Fruit fly (Drosophila melanogaster) whole organism, embryonic: ENCODE measurements around the gene CG7675.
A peak's percentile ranks its signal among the peaks of the same experiment; 100 is the strongest.

Experiments
- Atf3 ChIP-seq: fragments of 200-800 bp; sonication (Bioruptor generic); optimal IDR thresholded peaks from 3 replicates; lab custom pipeline; 2016; ENCODE audit warnings: missing biosample characterization, missing genetic modification characterization
- Awh ChIP-seq: fragments of 200-800 bp; sonication (Bioruptor generic); IDR thresholded peaks from 2 replicates; pipeline ENCODE4, ENCODE4 v1.3.6; 2022; ENCODE audit warnings: missing biosample characterization, missing genetic modification characterization
- CG12769 ChIP-seq: fragments of 200-800 bp; sonication (Bioruptor generic); optimal IDR thresholded peaks from 2 replicates; lab custom pipeline; 2019; ENCODE audit warnings: missing biosample characterization, mild to moderate bottlenecking, missing genetic modification characterization, moderate library complexity
- CG14667 ChIP-seq: fragments of 200-800 bp; sonication (Bioruptor generic); IDR thresholded peaks from 2 replicates; pipeline ENCODE4 v1.3.6; 2022; ENCODE audit warnings: missing biosample characterization, missing genetic modification characterization
- CG14965 ChIP-seq: fragments of 200-800 bp; sonication (Bioruptor generic); optimal IDR thresholded peaks from 2 replicates; lab custom pipeline; 2016; ENCODE audit warnings: missing biosample characterization, missing genetic modification characterization, borderline replicate concordance
- CG1529 ChIP-seq: fragments of 200-800 bp; sonication (Bioruptor generic); optimal IDR thresholded peaks from 3 replicates; lab custom pipeline; 2018; ENCODE audit warnings: missing biosample characterization, missing genetic modification characterization
- CG16779 ChIP-seq: fragments of 200-800 bp; sonication (Bioruptor generic); IDR thresholded peaks from 2 replicates; pipeline ENCODE4 v1.3.6; 2022; ENCODE audit warnings: missing biosample characterization, missing genetic modification characterization
- CG17328 ChIP-seq: fragments of 200-800 bp; sonication (Bioruptor generic); IDR thresholded peaks from 2 replicates; pipeline ENCODE4 v1.3.6; 2022; ENCODE audit warnings: missing biosample characterization, missing genetic modification characterization
- CG17361 ChIP-seq: fragments of 200-800 bp; sonication (Bioruptor generic); IDR thresholded peaks from 3 replicates; pipeline ENCODE4 v1.3.6; 2022; ENCODE audit warnings: missing biosample characterization, missing genetic modification characterization
- CG18011 ChIP-seq: fragments of 200-800 bp; sonication (Bioruptor generic); optimal IDR thresholded peaks from 2 replicates; lab custom pipeline; 2017; ENCODE audit warnings: missing biosample characterization, missing genetic modification characterization, mild to moderate bottlenecking, moderate library complexity, missing genotype
- CG30403 ChIP-seq: fragments of 200-800 bp; sonication (Bioruptor generic); optimal IDR thresholded peaks from 3 replicates; lab custom pipeline; 2016; ENCODE audit warnings: missing biosample characterization, missing genetic modification characterization
- CG31224 ChIP-seq: fragments of 200-800 bp; sonication (Bioruptor generic); IDR thresholded peaks from 2 replicates; pipeline ENCODE4 v1.3.6; 2022; ENCODE audit warnings: missing biosample characterization, missing genetic modification characterization
- CG5953 ChIP-seq: fragments of 200-800 bp; sonication (Bioruptor generic); IDR thresholded peaks from 2 replicates; pipeline ENCODE4 v1.3.6; 2022; ENCODE audit warnings: missing biosample characterization, missing genetic modification characterization
- CG6272 ChIP-seq: fragments of 200-800 bp; sonication (Bioruptor generic); IDR thresholded peaks from 2 replicates; pipeline ENCODE4 v1.3.6; 2022; ENCODE audit warnings: missing biosample characterization, missing genetic modification characterization
- CG7271 ChIP-seq: fragments of 200-800 bp; sonication (Bioruptor generic); optimal IDR thresholded peaks from 2 replicates; lab custom pipeline; 2018; ENCODE audit warnings: missing biosample characterization, mild to moderate bottlenecking, missing genetic modification characterization, moderate library complexity
- CG7963 ChIP-seq: fragments of 200-800 bp; sonication (Bioruptor generic); IDR thresholded peaks from 3 replicates; pipeline ENCODE4 v1.3.6; 2022; ENCODE audit warnings: missing biosample characterization, missing genetic modification characterization; ENCODE audit not compliant: partially characterized antibody
- CG8290 ChIP-seq, 3 experiments: fragments of 200-800 bp; sonication (Bioruptor generic); optimal IDR thresholded peaks; 2 replicates each; lab custom pipeline; 2016 to 2019; ENCODE audit warnings: missing biosample characterization in 3 of 3, missing genetic modification characterization in 3 of 3, mild to moderate bottlenecking in 2 of 3, moderate library complexity in 1 of 3
- CG8388 ChIP-seq: fragments of 200-800 bp; sonication (Bioruptor generic); optimal IDR thresholded peaks from 2 replicates; lab custom pipeline; 2019; ENCODE audit warnings: missing biosample characterization, mild to moderate bottlenecking, missing genetic modification characterization, moderate library complexity
- CG8944 ChIP-seq: fragments of 200-800 bp; sonication (Bioruptor generic); optimal IDR thresholded peaks from 3 replicates; lab custom pipeline; 2016; ENCODE audit warnings: missing biosample characterization, missing genetic modification characterization
- CG9932 ChIP-seq: fragments of 200-800 bp; sonication (Bioruptor generic); IDR thresholded peaks from 2 replicates; pipeline ENCODE4 v1.3.6; 2022; ENCODE audit warnings: missing biosample characterization, missing genetic modification characterization
- Chrac-16 ChIP-seq: fragments of 200-800 bp; sonication (Bioruptor generic); optimal IDR thresholded peaks from 3 replicates; lab custom pipeline; 2016; ENCODE audit warnings: missing biosample characterization, missing genetic modification characterization
- Doc3 ChIP-seq: fragments of 200-800 bp; sonication (Bioruptor generic); IDR thresholded peaks from 3 replicates; pipeline ENCODE4 v1.3.6; 2022; ENCODE audit warnings: missing biosample characterization, missing genetic modification characterization; ENCODE audit not compliant: partially characterized antibody
- E2f1 ChIP-seq: fragments of 200-800 bp; sonication (Bioruptor generic); IDR thresholded peaks from 2 replicates; pipeline ENCODE4 v1.3.6; 2022; ENCODE audit warnings: missing biosample characterization, missing genetic modification characterization
- E2f2 ChIP-seq: fragments of 200-800 bp; sonication (Bioruptor generic); IDR thresholded peaks from 2 replicates; pipeline ENCODE4 v1.3.6; 2022; ENCODE audit warnings: missing biosample characterization, missing genetic modification characterization
- Fer3 ChIP-seq: fragments of 200-800 bp; sonication (Bioruptor generic); optimal IDR thresholded peaks from 2 replicates; lab custom pipeline; 2018; ENCODE audit warnings: missing biosample characterization, mild to moderate bottlenecking, missing genetic modification characterization, moderate library complexity
- Gsc ChIP-seq: fragments of 200-800 bp; sonication (Bioruptor generic); IDR thresholded peaks from 2 replicates; pipeline ENCODE4 v1.3.6; 2022; ENCODE audit warnings: missing biosample characterization, missing genetic modification characterization
- NC2α ChIP-seq: fragments of 200-800 bp; sonication (Bioruptor generic); optimal IDR thresholded peaks from 2 replicates; lab custom pipeline; 2016; ENCODE audit warnings: missing biosample characterization, missing genetic modification characterization
- Sin3A ChIP-seq: fragments of >200 bp; optimal IDR thresholded peaks from 2 replicates; lab custom pipeline; 2018
- Trl ChIP-seq, 3 experiments: fragments of >200 bp in 2 of 3; fragments of 200-800 bp in 1 of 3; sonication (Bioruptor generic) in 1 of 3; optimal IDR thresholded peaks; 2 replicates in 1 of 3; 3 replicates in 2 of 3; lab custom pipeline; 2016 to 2017; ENCODE audit warnings: missing biosample characterization in 1 of 3, missing genetic modification characterization in 1 of 3
- ato ChIP-seq: fragments of 200-800 bp; sonication (Bioruptor generic); IDR thresholded peaks from 2 replicates; pipeline ENCODE4 v1.3.6; 2022; ENCODE audit warnings: missing biosample characterization, missing genetic modification characterization; ENCODE audit not compliant: partially characterized antibody
- az2 ChIP-seq: fragments of 200-800 bp; sonication (Bioruptor generic); optimal IDR thresholded peaks from 3 replicates; lab custom pipeline; 2016; ENCODE audit warnings: missing biosample characterization, missing genetic modification characterization
- da ChIP-seq: fragments of 200-800 bp; sonication (Bioruptor generic); optimal IDR thresholded peaks from 2 replicates; lab custom pipeline; 2016; ENCODE audit warnings: missing biosample characterization, missing genetic modification characterization
- eve ChIP-seq, 2 experiments: fragments of >200 bp; optimal IDR thresholded peaks; 2 replicates each; lab custom pipeline; 2017; ENCODE audit warnings: missing biosample characterization in 2 of 2, missing genetic modification characterization in 2 of 2
- gce ChIP-seq: fragments of 200-800 bp; sonication (Bioruptor generic); IDR thresholded peaks from 3 replicates; pipeline ENCODE4 v1.3.6; 2022; ENCODE audit warnings: missing biosample characterization, missing genetic modification characterization
- gcm2 ChIP-seq: fragments of 200-800 bp; sonication (Bioruptor generic); optimal IDR thresholded peaks from 2 replicates; lab custom pipeline; 2016; ENCODE audit warnings: missing biosample characterization, missing genetic modification characterization
- gem ChIP-seq: fragments of 200-800 bp; sonication (Bioruptor generic); optimal IDR thresholded peaks from 2 replicates; lab custom pipeline; 2019; ENCODE audit warnings: missing biosample characterization, mild to moderate bottlenecking, missing genetic modification characterization, moderate library complexity
- knrl ChIP-seq: fragments of 200-800 bp; sonication (Bioruptor generic); IDR thresholded peaks from 3 replicates; pipeline ENCODE4 v1.3.6; 2022; ENCODE audit warnings: missing biosample characterization, missing genetic modification characterization; ENCODE audit not compliant: partially characterized antibody
- lmd ChIP-seq: fragments of 200-800 bp; sonication (Bioruptor generic); IDR thresholded peaks from 2 replicates; pipeline ENCODE4 v1.3.6; 2022; ENCODE audit warnings: missing biosample characterization, missing genetic modification characterization
- mld ChIP-seq: fragments of 200-800 bp; sonication (Bioruptor generic); IDR thresholded peaks from 3 replicates; pipeline ENCODE4 v1.3.6; 2022; ENCODE audit warnings: missing biosample characterization, missing genetic modification characterization; ENCODE audit not compliant: partially characterized antibody
- nerfin-2 ChIP-seq: fragments of 200-800 bp; sonication (Bioruptor generic); IDR thresholded peaks from 2 replicates; pipeline ENCODE4 v1.3.6; 2022; ENCODE audit warnings: missing biosample characterization, missing genetic modification characterization; ENCODE audit not compliant: partially characterized antibody
- org-1 ChIP-seq: fragments of 200-800 bp; sonication (Bioruptor generic); optimal IDR thresholded peaks from 2 replicates; lab custom pipeline; 2017; ENCODE audit warnings: missing biosample characterization, missing genetic modification characterization
- pan ChIP-seq, 4 experiments: fragments of >200 bp in 3 of 4; fragments of 200-800 bp in 1 of 4; sonication (Bioruptor generic) in 1 of 4; optimal IDR thresholded peaks in 3 of 4; IDR thresholded peaks in 1 of 4; 2 replicates each; pipeline versions ENCODE4 v1.3.6 to Lab custom; 2017 to 2022; ENCODE audit warnings: missing biosample characterization in 2 of 4, missing genetic modification characterization in 2 of 4, mixed read lengths in 1 of 4
- pho ChIP-seq: fragments of 200-800 bp; sonication (Bioruptor generic); optimal IDR thresholded peaks from 2 replicates; lab custom pipeline; 2016; ENCODE audit warnings: missing biosample characterization, missing genetic modification characterization
- phol ChIP-seq: fragments of 200-800 bp; sonication (Bioruptor generic); optimal IDR thresholded peaks from 3 replicates; lab custom pipeline; 2018; ENCODE audit warnings: missing biosample characterization, mild to moderate bottlenecking, missing genetic modification characterization, moderate library complexity
- psq ChIP-seq: fragments of 200-800 bp; sonication (Bioruptor generic); optimal IDR thresholded peaks from 2 replicates; lab custom pipeline; 2017; ENCODE audit warnings: missing biosample characterization, missing genetic modification characterization
- slou ChIP-seq: fragments of 200-800 bp; sonication (Bioruptor generic); optimal IDR thresholded peaks from 3 replicates; lab custom pipeline; 2016; ENCODE audit warnings: missing biosample characterization, missing genetic modification characterization
- tgo ChIP-seq: fragments of 200-800 bp; sonication (Bioruptor generic); IDR thresholded peaks from 3 replicates; pipeline ENCODE4 v1.3.6; 2022; ENCODE audit warnings: missing biosample characterization, missing genetic modification characterization
- tll ChIP-seq, 2 experiments: fragments of 200-800 bp in 1 of 2; fragments of >200 bp in 1 of 2; sonication (Bioruptor generic) in 1 of 2; optimal IDR thresholded peaks; 2 replicates each; lab custom pipeline; 2017 to 2019; ENCODE audit warnings: missing biosample characterization in 2 of 2, missing genetic modification characterization in 2 of 2, mild to moderate bottlenecking in 1 of 2, moderate library complexity in 1 of 2
- wor ChIP-seq: fragments of 200-800 bp; sonication (Bioruptor generic); IDR thresholded peaks from 2 replicates; pipeline ENCODE4 v1.3.6; 2022; ENCODE audit warnings: missing biosample characterization, missing genetic modification characterization

Gene CG7675

DNA sequence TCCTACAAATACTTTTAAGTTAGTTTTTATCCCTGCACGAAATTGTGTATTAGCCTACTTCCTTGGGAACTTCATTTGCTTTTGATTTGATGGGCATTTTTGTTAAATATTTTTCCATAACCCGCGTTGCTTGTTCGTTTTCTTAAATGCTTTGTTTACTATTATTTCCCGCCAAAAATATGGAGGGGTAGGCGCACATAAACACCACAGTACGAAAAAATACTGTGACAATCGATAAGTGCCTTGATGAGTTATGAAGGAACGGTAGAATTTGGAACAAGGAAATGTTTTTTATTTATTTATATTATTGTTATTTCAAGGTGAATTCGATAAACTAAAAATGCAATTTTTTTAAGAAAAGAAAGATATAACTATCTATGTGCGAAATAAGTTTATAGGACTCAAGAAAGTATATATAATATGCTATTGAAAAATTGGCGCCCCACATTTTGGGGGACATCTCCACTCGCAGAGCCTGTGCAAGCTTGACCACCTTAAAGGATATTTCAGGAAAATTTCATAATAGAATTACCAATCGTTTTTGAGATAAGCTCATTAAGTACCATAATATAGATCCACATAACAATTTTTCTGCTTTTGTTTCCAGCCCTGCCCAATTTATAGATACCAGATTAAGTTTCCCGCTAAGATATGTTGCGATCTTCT, 14.9 kb downstream of the CG7675 start, which contains the start of the genes WRNexo and Nup43 (continued):
- TF ChIP-seq CG8944 (peak; percentile 42), Gsc (no peak), CG8388 (GFP tag; lab: Kevin White, UChicago) (no peak), Sin3A (lab: Kevin White, UChicago) (peak; percentile 44), gce (GFP tag; lab: Robert Waterston, UW) (no peak), CG30403 (peak; percentile 61), CG6272 (GFP tag; lab: Robert Waterston, UW) (no peak), E2f2 (GFP tag; lab: Robert Waterston, UW) (peak; percentile 57; the same call in 1 of the 2 replicates), da (GFP tag; lab: Kevin White, UChicago) (no peak), CG7271 (tag; lab: Kevin White, UChicago) (no peak), Atf3 (GFP tag; lab: Kevin White, UChicago) (peak; percentile 29), CG5953 (GFP tag; lab: Robert Waterston, UW) (no peak), CG1529 (GFP tag; lab: Kevin White, UChicago) (no peak), knrl (no peak), E2f1 (GFP tag; lab: Robert Waterston, UW) (peak; percentile 75), lmd (GFP tag; lab: Robert Waterston, UW) (peak; percentile 30; the same call in 1 of the 2 replicates), ato (no peak), az2 (GFP tag; lab: Kevin White, UChicago) (peak; percentile 36), CG9932 (GFP tag; lab: Robert Waterston, UW) (peak; percentile 62), pan (optimal IDR thresholded peaks at IDR 0.05; lab: Kevin White, UChicago) (no peak), pan (GFP tag; optimal IDR thresholded peaks at IDR 0.05 in 1 of 2, IDR thresholded peaks at IDR 0.05 in 1 of 2) (peak in 1 of 2 experiments; percentile 42), Awh (no peak), CG16779 (GFP tag; lab: Robert Waterston, UW) (no peak), mld (GFP tag; lab: Robert Waterston, UW) (no peak), tll (GFP tag; optimal IDR thresholded peaks at IDR 0.05; lab: Kevin White, UChicago) (no peak), Doc3 (GFP tag; lab: Robert Waterston, UW) (no peak), phol (tag; lab: Kevin White, UChicago) (peak; percentile 59), CG17361 (GFP tag; lab: Robert Waterston, UW) (peak; percentile 84), wor (GFP tag; lab: Robert Waterston, UW) (no peak), tgo (no peak), org-1 (GFP tag; lab: Kevin White, UChicago) (no peak), Trl (optimal IDR thresholded peaks at IDR 0.05; lab: Kevin White, UChicago) (no peak), Trl (GFP tag; optimal IDR thresholded peaks at IDR 0.05; lab: Kevin White, UChicago) (no peak), NC2α (GFP tag; lab: Kevin White, UChicago) (peak; percentile 4), CG14667 (GFP tag; lab: Robert Waterston, UW) (no peak), gem (tag; lab: Kevin White, UChicago) (peak; percentile 61), CG8290 (GFP tag; optimal IDR thresholded peaks at IDR 0.05; lab: Kevin White, UChicago) (no peak), CG8290 (tag; optimal IDR thresholded peaks at IDR 0.05; lab: Kevin White, UChicago) (no peak), eve (GFP tag; optimal IDR thresholded peaks at IDR 0.05; lab: Kevin White, UChicago) (no peak), slou (GFP tag; lab: Kevin White, UChicago) (no peak), CG14965 (GFP tag; lab: Kevin White, UChicago) (no peak), Fer3 (tag; lab: Kevin White, UChicago) (no peak), Chrac-16 (GFP tag; lab: Kevin White, UChicago) (peak; percentile 19), psq (GFP tag; lab: Kevin White, UChicago) (no peak), CG7963 (GFP tag; lab: Robert Waterston, UW) (no peak), nerfin-2 (GFP tag; lab: Robert Waterston, UW) (no peak), CG31224 (GFP tag; lab: Robert Waterston, UW) (peak; percentile 55), CG18011 (GFP tag; lab: Kevin White, UChicago) (peak; percentile 15), CG17328 (GFP tag; lab: Robert Waterston, UW) (no peak), pho (no peak), gcm2 (GFP tag; lab: Kevin White, UChicago) (no peak), CG12769 (no peak)
